Worm (Caenorhabditis elegans) whole organism, L2 larva: Measurements from ENCODE around the gene dna-2.

Experiments used
- C34F6.9 ChIP-seq: fragments of 150-350 bp; optimal IDR thresholded peaks from 2 replicates; lab custom pipeline; 2014; ENCODE audit warnings: missing biosample characterization, missing genetic modification characterization
- F13H6.1 ChIP-seq: sonication (generic microtip); optimal IDR thresholded peaks from 2 replicates; lab custom pipeline; 2016; ENCODE audit warnings: missing genetic modification characterization, missing compliant biosample characterization
- R02D3.7 ChIP-seq: fragments of 150-350 bp; optimal IDR thresholded peaks from 2 replicates; lab custom pipeline; 2014; ENCODE audit warnings: missing biosample characterization, missing genetic modification characterization
- Y55F3AM.14 ChIP-seq: fragments of 200-800 bp; sonication (Bioruptor generic); optimal IDR thresholded peaks from 2 replicates; lab custom pipeline; 2018; ENCODE audit warnings: mild to moderate bottlenecking, missing genetic modification characterization, missing compliant biosample characterization
- ZK546.5 ChIP-seq: sonication (generic microtip); optimal IDR thresholded peaks from 2 replicates; lab custom pipeline; 2017; ENCODE audit warnings: missing biosample characterization, missing genetic modification characterization
- ama-1 ChIP-seq: fragments of 150-350 bp; optimal IDR thresholded peaks from 2 replicates; lab custom pipeline; 2018; ENCODE audit warnings: inconsistent platforms
- blmp-1 ChIP-seq: sonication (generic microtip); optimal IDR thresholded peaks from 2 replicates; lab custom pipeline; 2017; ENCODE audit warnings: missing genetic modification characterization, mild to moderate bottlenecking, missing compliant biosample characterization, antibody characterized with exemption, moderate library complexity; ENCODE audit not compliant: insufficient read depth
- ceh-16 ChIP-seq: fragments of 150-350 bp; optimal IDR thresholded peaks from 2 replicates; lab custom pipeline; 2014; ENCODE audit warnings: missing biosample characterization, missing genetic modification characterization
- ceh-82 ChIP-seq: fragments of 150-350 bp; optimal IDR thresholded peaks from 2 replicates; lab custom pipeline; 2014; ENCODE audit warnings: missing biosample characterization, missing genetic modification characterization
- crh-2 ChIP-seq: sonication (generic microtip); optimal IDR thresholded peaks from 2 replicates; lab custom pipeline; 2017; ENCODE audit warnings: missing biosample characterization, missing genetic modification characterization
- egl-27 ChIP-seq: sonication (generic microtip); optimal IDR thresholded peaks from 3 replicates; lab custom pipeline; 2017; ENCODE audit warnings: missing biosample characterization, missing genetic modification reagents, missing genetic modification characterization
- elt-1 ChIP-seq: fragments of 150-350 bp; optimal IDR thresholded peaks from 2 replicates; lab custom pipeline; 2014; ENCODE audit warnings: missing biosample characterization, missing genetic modification characterization
- fos-1 ChIP-seq: fragments of 150-350 bp; optimal IDR thresholded peaks from 2 replicates; lab custom pipeline; 2014; ENCODE audit warnings: missing biosample characterization, missing genetic modification characterization
- gmeb-1 ChIP-seq: fragments of 150-350 bp; optimal IDR thresholded peaks from 2 replicates; lab custom pipeline; 2014; ENCODE audit warnings: missing biosample characterization, missing genetic modification characterization
- lin-11 ChIP-seq: fragments of 150-350 bp; sonication (generic microtip); optimal IDR thresholded peaks from 2 replicates; lab custom pipeline; 2014; ENCODE audit warnings: missing biosample characterization, missing genetic modification characterization, inconsistent platforms, mixed read lengths
- lin-13 ChIP-seq: fragments of 150-350 bp; optimal IDR thresholded peaks from 2 replicates; lab custom pipeline; 2014; ENCODE audit warnings: missing biosample characterization, missing genetic modification reagents, missing genetic modification characterization
- lin-39 ChIP-seq: fragments of 150-350 bp; optimal IDR thresholded peaks from 2 replicates; lab custom pipeline; 2014; ENCODE audit warnings: missing biosample characterization, missing genetic modification reagents, missing genetic modification characterization
- lsy-2 ChIP-seq, 2 experiments: fragments of 150-350 bp in 1 of 2; sonication (generic microtip) in 1 of 2; optimal IDR thresholded peaks; 2 replicates each; lab custom pipeline; 2014 to 2017; ENCODE audit warnings: missing biosample characterization in 2 of 2, missing genetic modification characterization in 2 of 2
- mdl-1 ChIP-seq, 2 experiments: fragments of 150-350 bp in 1 of 2; sonication (generic microtip) in 1 of 2; optimal IDR thresholded peaks; 2 replicates each; lab custom pipeline; 2017; ENCODE audit warnings: missing biosample characterization in 2 of 2, missing genetic modification characterization in 2 of 2
- nhr-11 ChIP-seq: fragments of 150-350 bp; optimal IDR thresholded peaks from 2 replicates; lab custom pipeline; 2014; ENCODE audit warnings: missing biosample characterization, missing genetic modification characterization
- nhr-12 ChIP-seq: fragments of 150-350 bp; optimal IDR thresholded peaks from 2 replicates; lab custom pipeline; 2014; ENCODE audit warnings: missing biosample characterization, missing genetic modification characterization
- nhr-129 ChIP-seq: fragments of 150-350 bp; optimal IDR thresholded peaks from 2 replicates; lab custom pipeline; 2014; ENCODE audit warnings: missing biosample characterization, missing genetic modification characterization
- nhr-21 ChIP-seq: fragments of 150-350 bp; optimal IDR thresholded peaks from 2 replicates; lab custom pipeline; 2014; ENCODE audit warnings: missing biosample characterization, missing genetic modification characterization
- nhr-23 ChIP-seq: fragments of 150-350 bp; optimal IDR thresholded peaks from 2 replicates; lab custom pipeline; 2014; ENCODE audit warnings: missing biosample characterization, missing genetic modification reagents, missing genetic modification characterization
- nhr-237 ChIP-seq: fragments of 150-350 bp; optimal IDR thresholded peaks from 2 replicates; lab custom pipeline; 2014; ENCODE audit warnings: missing biosample characterization, missing genetic modification characterization
- nhr-25 ChIP-seq: fragments of 150-350 bp; sonication (generic microtip); optimal IDR thresholded peaks from 3 replicates; lab custom pipeline; 2014; ENCODE audit warnings: missing biosample characterization, missing genetic modification characterization
- nhr-6 ChIP-seq: fragments of 150-350 bp; optimal IDR thresholded peaks from 2 replicates; lab custom pipeline; 2014; ENCODE audit warnings: missing biosample characterization, missing genetic modification characterization
- peb-1 ChIP-seq: fragments of 150-350 bp; optimal IDR thresholded peaks from 2 replicates; lab custom pipeline; 2014; ENCODE audit warnings: missing biosample characterization, missing genetic modification characterization
- sma-3 ChIP-seq: sonication (generic microtip); optimal IDR thresholded peaks from 2 replicates; lab custom pipeline; 2016; ENCODE audit warnings: missing genetic modification reagents, missing genetic modification characterization, missing compliant biosample characterization
- sma-9 ChIP-seq, 2 experiments: fragments of 150-350 bp in 1 of 2; sonication (generic microtip) in 1 of 2; optimal IDR thresholded peaks; 2 replicates each; lab custom pipeline; 2014 to 2016; ENCODE audit warnings: missing genetic modification characterization in 2 of 2, mild to moderate bottlenecking in 1 of 2, missing biosample characterization in 1 of 2, missing compliant biosample characterization in 1 of 2, missing genetic modification reagents in 1 of 2, moderate library complexity in 1 of 2
- snpc-4 ChIP-seq: fragments of 150-350 bp; optimal IDR thresholded peaks from 2 replicates; lab custom pipeline; 2014; ENCODE audit warnings: missing biosample characterization, missing genetic modification characterization
- unc-55 ChIP-seq: fragments of 150-350 bp; sonication (generic microtip); optimal IDR thresholded peaks from 3 replicates; lab custom pipeline; 2014; ENCODE audit warnings: missing biosample characterization, missing genetic modification reagents, missing genetic modification characterization
- ztf-1 ChIP-seq: fragments of 200-800 bp; sonication (Bioruptor generic); conservative IDR thresholded peaks from 2 replicates; pipeline ENCODE4 v1.3.6; 2022; ENCODE audit warnings: missing genetic modification characterization, missing compliant biosample characterization
- ztf-11 ChIP-seq: sonication (generic microtip); optimal IDR thresholded peaks from 2 replicates; lab custom pipeline; 2017; ENCODE audit warnings: missing biosample characterization, missing genetic modification characterization
- ztf-4 ChIP-seq: fragments of 150-350 bp; optimal IDR thresholded peaks from 2 replicates; lab custom pipeline; 2014; ENCODE audit warnings: missing biosample characterization, missing genetic modification characterization

The dna-2 gene

DNA sequence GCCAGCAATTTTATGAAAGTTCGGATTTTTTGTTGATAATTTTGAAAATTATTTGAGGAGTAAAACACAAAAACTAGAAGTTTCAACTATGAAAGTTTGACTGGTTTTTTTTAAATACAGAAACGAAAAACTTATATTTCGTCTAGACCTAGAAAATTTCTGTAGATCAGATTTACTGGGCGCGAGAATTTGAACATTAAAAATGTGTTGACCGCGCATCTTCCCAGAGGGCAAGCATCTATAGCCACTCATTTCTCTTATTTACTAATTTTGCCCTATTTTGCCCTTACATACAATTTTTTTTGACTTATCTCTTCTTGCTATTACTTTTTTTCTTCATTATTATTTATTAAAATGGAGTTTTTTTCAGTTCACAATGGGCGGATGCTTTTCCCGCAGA lies 30.7 kb downstream of the dna-2 start, which contains the start of gene F43G6.10:
Gene F43G6.10, plus strand, starts transcription at position 371 of the 400 bp plus-strand sequence.
- no peak for TF ChIP-seq sma-3
- TF ChIP-seq nhr-11 = no peak
- TF ChIP-seq R02D3.7 = no peak
- no peak for TF ChIP-seq nhr-23 (tag; lab: Kevin White, UChicago)
- no peak for TF ChIP-seq mdl-1 (tag; optimal IDR thresholded peaks at IDR 0.05; lab: Kevin White, UChicago)
- no peak for TF ChIP-seq blmp-1 (tag; lab: Kevin White, UChicago)
- no peak for TF ChIP-seq lin-13 (GFP tag; lab: Kevin White, UChicago)
- no peak for TF ChIP-seq nhr-25

DNA sequence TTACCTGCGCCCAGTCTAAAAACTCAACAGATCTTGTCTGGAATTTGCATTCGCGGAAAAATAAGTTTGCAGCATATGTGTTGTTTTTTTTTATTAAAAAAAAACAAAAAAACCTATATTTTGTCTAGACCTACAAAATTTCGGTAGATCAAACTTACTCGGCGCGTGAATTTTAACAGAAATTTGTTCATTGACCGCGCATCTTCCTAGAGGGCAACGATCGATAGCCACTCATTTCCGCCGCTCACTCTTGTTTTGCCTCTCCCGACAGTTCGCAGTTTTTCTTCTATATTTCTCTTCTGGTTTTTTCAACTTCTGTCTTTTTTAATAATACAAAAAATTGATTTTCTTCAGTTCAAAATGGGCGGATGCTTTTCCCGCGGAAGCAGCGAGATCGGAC lies 32.2 kb downstream of the dna-2 start, which contains the start of gene F43G6.7:
Gene F43G6.7, plus strand, starts transcription at position 355 of the 400 bp plus-strand sequence.
- TF ChIP-seq ceh-82 (tag; lab: Kevin White, UChicago) (no peak), nhr-237 (tag; lab: Kevin White, UChicago) (no peak), blmp-1 (tag; lab: Kevin White, UChicago) (no peak), nhr-23 (tag; lab: Kevin White, UChicago) (no peak), egl-27 (tag; lab: Kevin White, UChicago) (no peak)

DNA sequence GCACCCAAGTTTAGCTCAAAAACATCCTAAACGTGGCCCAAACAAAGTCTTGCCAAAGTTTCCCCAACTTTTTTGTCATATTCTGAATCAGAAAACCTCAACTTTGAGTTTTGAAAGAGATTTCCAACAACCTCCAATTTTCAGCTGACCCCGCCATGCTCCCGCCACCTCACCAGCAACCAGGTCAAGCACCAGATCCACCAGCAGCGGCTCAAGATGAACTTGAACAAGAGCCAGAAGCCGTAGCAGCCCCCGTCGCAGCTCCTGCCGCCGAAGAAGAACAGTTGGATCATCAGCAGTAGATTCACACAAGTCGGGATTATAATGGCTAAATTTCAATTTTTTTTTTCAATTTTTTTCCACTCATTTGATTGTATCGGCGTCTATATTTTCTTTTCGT lies 33.0 kb downstream of the dna-2 start:
- TF ChIP-seq ceh-82 (tag; lab: Kevin White, UChicago) (no peak), peb-1 (tag; lab: Kevin White, UChicago) (no peak), C34F6.9 (no peak), ztf-1 (GFP tag; lab: Robert Waterston, UW) (no peak), gmeb-1 (no peak), ZK546.5 (tag; lab: Kevin White, UChicago) (no peak), ztf-4 (no peak), elt-1 (tag; lab: Kevin White, UChicago) (no peak), snpc-4 (tag; lab: Kevin White, UChicago) (no peak), Y55F3AM.14 (no peak)

DNA sequence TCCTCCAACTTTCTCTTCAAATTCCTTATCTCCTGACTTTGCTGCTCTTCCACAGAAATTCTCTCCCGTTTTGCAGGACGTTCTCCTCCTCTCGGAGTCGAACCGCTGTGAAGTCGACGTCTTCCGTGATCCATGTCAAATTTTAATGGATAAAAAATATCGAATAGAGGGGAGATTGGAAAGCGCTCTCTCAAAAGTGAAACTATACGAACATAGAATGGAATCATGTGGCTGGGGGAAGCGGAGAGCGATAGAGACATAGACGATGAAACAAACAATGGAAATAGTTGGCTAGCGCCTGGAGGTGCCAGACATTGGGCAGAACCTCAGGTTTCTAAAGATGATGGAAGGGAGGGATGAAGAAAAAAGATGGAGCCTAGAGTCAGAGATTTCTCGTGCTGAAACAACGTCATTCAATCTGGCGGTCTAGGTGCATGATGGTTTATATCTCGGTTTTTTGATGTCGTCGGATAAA lies 35.7 kb downstream of the dna-2 start, which contains the start of gene F43G6.8:
Gene F43G6.8, minus strand, starts transcription at position 198 of the 475 bp plus-strand sequence.
- peak; percentile 6 for TF ChIP-seq nhr-25
- TF ChIP-seq ztf-4 = no peak
- peak; percentile 30 for TF ChIP-seq crh-2 (tag; lab: Kevin White, UChicago)
- peak; percentile 50 for TF ChIP-seq unc-55
- TF ChIP-seq sma-9 (GFP tag; optimal IDR thresholded peaks at IDR 0.05; lab: Kevin White, UChicago) = peak; percentile 42
- no peak for TF ChIP-seq sma-9 (tag; optimal IDR thresholded peaks at IDR 0.05; lab: Kevin White, UChicago)
- no peak for TF ChIP-seq elt-1 (tag; lab: Kevin White, UChicago)
- TF ChIP-seq nhr-21 (tag; lab: Kevin White, UChicago) = peak; percentile 10
- peak; percentile 81 for TF ChIP-seq C34F6.9
- TF ChIP-seq fos-1 (tag; lab: Kevin White, UChicago) = peak; percentile 13
- TF ChIP-seq nhr-6 (tag; lab: Kevin White, UChicago) = no peak
- TF ChIP-seq lsy-2 (tag; optimal IDR thresholded peaks at IDR 0.05; lab: Kevin White, UChicago) = peak in 1 of 2 experiments; percentile 61
- peak; percentile 29 for TF ChIP-seq lin-11 (tag; lab: Kevin White, UChicago)
- peak; percentile 32 for TF ChIP-seq blmp-1 (tag; lab: Kevin White, UChicago)
- TF ChIP-seq ceh-16 = no peak
- peak; percentile 83 for TF ChIP-seq nhr-129 (tag; lab: Kevin White, UChicago)
- peak; percentile 2 for TF ChIP-seq snpc-4 (tag; lab: Kevin White, UChicago)
- TF ChIP-seq lin-13 (GFP tag; lab: Kevin White, UChicago) = peak; percentile 4
- TF ChIP-seq ama-1 (lab: Kevin White, UChicago) = peak; percentile 79

DNA sequence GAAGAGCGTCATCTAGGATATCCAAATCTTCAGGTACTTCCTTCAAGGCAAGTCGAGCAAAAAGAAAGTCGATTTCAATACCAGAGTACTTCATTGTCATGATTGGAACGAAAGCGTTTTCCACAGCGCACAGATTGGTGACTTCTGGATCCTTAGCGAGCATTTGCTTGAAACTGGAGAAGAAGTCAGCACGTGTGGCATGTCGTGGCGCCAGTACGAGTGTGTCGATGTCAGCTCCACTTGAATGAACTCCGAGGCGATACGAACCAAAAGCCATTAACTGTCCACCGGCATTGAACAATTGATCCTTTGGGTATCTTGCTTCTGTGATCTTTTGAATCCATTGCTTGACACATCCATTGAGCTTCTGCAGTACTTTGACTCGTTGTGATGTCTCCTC lies 37.8 kb downstream of the dna-2 start:
- TF ChIP-seq crh-2 (tag; lab: Kevin White, UChicago) = no peak
- TF ChIP-seq sma-9 (GFP tag; optimal IDR thresholded peaks at IDR 0.05; lab: Kevin White, UChicago) = no peak
- TF ChIP-seq sma-9 (tag; optimal IDR thresholded peaks at IDR 0.05; lab: Kevin White, UChicago) = no peak
- TF ChIP-seq ztf-11 = no peak
- TF ChIP-seq unc-55 = no peak
- TF ChIP-seq ceh-16 = no peak
- TF ChIP-seq nhr-12 (tag; lab: Kevin White, UChicago) = no peak
- TF ChIP-seq nhr-237 (tag; lab: Kevin White, UChicago) = no peak
- no peak for TF ChIP-seq lin-13 (GFP tag; lab: Kevin White, UChicago)
- TF ChIP-seq elt-1 (tag; lab: Kevin White, UChicago) = no peak
- TF ChIP-seq mdl-1 (tag; optimal IDR thresholded peaks at IDR 0.05; lab: Kevin White, UChicago) = no peak
- TF ChIP-seq F13H6.1 (tag; lab: Kevin White, UChicago) = no peak
- no peak for TF ChIP-seq nhr-11
- TF ChIP-seq gmeb-1 = no peak
- TF ChIP-seq nhr-6 (tag; lab: Kevin White, UChicago) = no peak
- TF ChIP-seq lin-39 (tag; lab: Kevin White, UChicago) = no peak
- TF ChIP-seq sma-3 = no peak
